Worm (Caenorhabditis elegans): Measurements from ENCODE around the gene srz-91.
"Not testable (repeated sequence)": the region's sequence is repeated elsewhere in the genome, so short reads cannot be mapped to it uniquely, and the experiment has no call there.

- not testable (repeated sequence) for TF ChIP-seq ama-1 (optimal IDR thresholded peaks at IDR 0.05); nhr-21 (tag; optimal IDR thresholded peaks at IDR 0.05); unc-62 (GFP tag; optimal IDR thresholded peaks at IDR 0.05); unc-39 (tag; optimal IDR thresholded peaks at IDR 0.05); mdl-1 (tag; optimal IDR thresholded peaks at IDR 0.05); ceh-82 (tag; optimal IDR thresholded peaks at IDR 0.05); aly-2 (tag; optimal IDR thresholded peaks at IDR 0.05); egl-27 (tag; optimal IDR thresholded peaks at IDR 0.05); nhr-23 (tag; optimal IDR thresholded peaks at IDR 0.05); R02D3.7 (tag; optimal IDR thresholded peaks at IDR 0.05); mab-5 (tag; optimal IDR thresholded peaks at IDR 0.05); unc-55 (GFP tag; optimal IDR thresholded peaks at IDR 0.05); nhr-237 (tag; optimal IDR thresholded peaks at IDR 0.05); zag-1 (tag; optimal IDR thresholded peaks at IDR 0.05)
Observed at ce11 chrV:17584352-17584843, 23.5 kb upstream of the srz-91 start, which contains the start of gene fbxa-133.

All from whole organism, L2 larva.